Fruit fly (Drosophila melanogaster) whole organism, embryonic: Measurements from ENCODE around the gene CG34347.

Experiments used
- Aef1 ChIP-seq: fragments of 200-800 bp; sonication (Bioruptor generic); IDR thresholded peaks from 3 replicates; pipeline ENCODE4 v1.3.6; 2022; ENCODE audit warnings: missing biosample characterization, missing genetic modification characterization
- Atf3 ChIP-seq: fragments of 200-800 bp; sonication (Bioruptor generic); optimal IDR thresholded peaks from 3 replicates; lab custom pipeline; 2016; ENCODE audit warnings: missing biosample characterization, missing genetic modification characterization
- Atf6 ChIP-seq: fragments of 200-800 bp; sonication (Bioruptor generic); IDR thresholded peaks from 2 replicates; pipeline ENCODE4 v1.3.6; 2022; ENCODE audit warnings: missing biosample characterization, missing genetic modification characterization
- BEAF-32 ChIP-seq: fragments of 200-800 bp; sonication (Bioruptor generic); optimal IDR thresholded peaks from 3 replicates; lab custom pipeline; 2017; ENCODE audit warnings: missing biosample characterization, missing genetic modification characterization, mild to moderate bottlenecking, moderate library complexity, missing genetic modification reagents
- CG10147 ChIP-seq: fragments of 200-800 bp; sonication (Bioruptor generic); optimal IDR thresholded peaks from 2 replicates; lab custom pipeline; 2019; ENCODE audit warnings: missing biosample characterization, mild to moderate bottlenecking, missing genetic modification characterization, moderate library complexity
- CG1024 ChIP-seq: fragments of 200-800 bp; sonication (Bioruptor generic); IDR thresholded peaks from 2 replicates; pipeline ENCODE4 v1.3.6; 2022; ENCODE audit warnings: missing biosample characterization, missing genetic modification characterization
- CG10431 ChIP-seq: fragments of 200-800 bp; sonication (Bioruptor generic); optimal IDR thresholded peaks from 3 replicates; lab custom pipeline; 2018; ENCODE audit warnings: missing biosample characterization, mild to moderate bottlenecking, missing genetic modification characterization
- CG11456 ChIP-seq: fragments of 200-800 bp; sonication (Bioruptor generic); IDR thresholded peaks from 3 replicates; pipeline ENCODE4 v1.3.6; 2022; ENCODE audit warnings: missing biosample characterization, missing genetic modification characterization
- CG11504 ChIP-seq: fragments of 200-800 bp; sonication (Bioruptor generic); optimal IDR thresholded peaks from 3 replicates; lab custom pipeline; 2019; ENCODE audit warnings: missing biosample characterization, mild to moderate bottlenecking, missing genetic modification characterization, moderate library complexity
- CG12104 ChIP-seq: fragments of 200-800 bp; sonication (Bioruptor generic); optimal IDR thresholded peaks from 3 replicates; lab custom pipeline; 2016; ENCODE audit warnings: missing biosample characterization, missing genetic modification characterization
- CG14860 ChIP-seq: fragments of 200-800 bp; sonication (Bioruptor generic); IDR thresholded peaks from 3 replicates; pipeline ENCODE4 v1.3.6; 2022; ENCODE audit warnings: missing biosample characterization, missing genetic modification characterization; ENCODE audit not compliant: partially characterized antibody
- CG17359 ChIP-seq: fragments of 200-800 bp; sonication (Bioruptor generic); optimal IDR thresholded peaks from 3 replicates; lab custom pipeline; 2018; ENCODE audit warnings: missing biosample characterization, mild to moderate bottlenecking, missing genetic modification characterization, moderate library complexity
- CG18599 ChIP-seq: fragments of 200-800 bp; sonication (Bioruptor generic); optimal IDR thresholded peaks from 3 replicates; lab custom pipeline; 2017; ENCODE audit warnings: missing biosample characterization, missing genetic modification characterization, mild to moderate bottlenecking, moderate library complexity, missing genetic modification reagents
- CG2120 ChIP-seq: fragments of 200-800 bp; sonication (Bioruptor generic); optimal IDR thresholded peaks from 3 replicates; lab custom pipeline; 2016; ENCODE audit warnings: missing biosample characterization, missing genetic modification characterization
- CG2678 ChIP-seq: fragments of 200-800 bp; sonication (Bioruptor generic); optimal IDR thresholded peaks from 3 replicates; lab custom pipeline; 2019; ENCODE audit warnings: missing biosample characterization, mild to moderate bottlenecking, missing genetic modification characterization, moderate library complexity
- CG31224 ChIP-seq: fragments of 200-800 bp; sonication (Bioruptor generic); IDR thresholded peaks from 2 replicates; pipeline ENCODE4 v1.3.6; 2022; ENCODE audit warnings: missing biosample characterization, missing genetic modification characterization
- CG3281 ChIP-seq: fragments of 200-800 bp; sonication (Bioruptor generic); optimal IDR thresholded peaks from 3 replicates; lab custom pipeline; 2017; ENCODE audit warnings: missing biosample characterization, mild to moderate bottlenecking, missing genetic modification characterization
- CG34376 ChIP-seq: fragments of 200-800 bp; sonication (Bioruptor generic); optimal IDR thresholded peaks from 2 replicates; lab custom pipeline; 2018; ENCODE audit warnings: missing biosample characterization, mild to moderate bottlenecking, missing genetic modification characterization
- CG6272 ChIP-seq: fragments of 200-800 bp; sonication (Bioruptor generic); IDR thresholded peaks from 2 replicates; pipeline ENCODE4 v1.3.6; 2022; ENCODE audit warnings: missing biosample characterization, missing genetic modification characterization
- CG6654 ChIP-seq: fragments of 200-800 bp; sonication (Bioruptor generic); optimal IDR thresholded peaks from 2 replicates; lab custom pipeline; 2017; ENCODE audit warnings: missing biosample characterization, mild to moderate bottlenecking, missing genetic modification characterization
- CG7556 ChIP-seq: fragments of 200-800 bp; sonication (Bioruptor generic); optimal IDR thresholded peaks from 2 replicates; lab custom pipeline; 2017; ENCODE audit warnings: missing biosample characterization, mild to moderate bottlenecking, missing genetic modification characterization
- CG9437 ChIP-seq: fragments of 200-800 bp; sonication (Bioruptor generic); optimal IDR thresholded peaks from 2 replicates; lab custom pipeline; 2018; ENCODE audit warnings: missing biosample characterization, mild to moderate bottlenecking, missing genetic modification characterization
- CkIIα-i1 ChIP-seq: fragments of 200-800 bp; sonication (Bioruptor generic); IDR thresholded peaks from 2 replicates; pipeline ENCODE4 v1.3.6; 2022; ENCODE audit warnings: missing biosample characterization, missing genetic modification characterization
- Dip2 ChIP-seq: fragments of 200-800 bp; sonication (Bioruptor generic); IDR thresholded peaks from 2 replicates; pipeline ENCODE4 v1.3.6; 2022; ENCODE audit warnings: missing biosample characterization, missing genetic modification characterization
- Dll ChIP-seq: fragments of 200-800 bp; sonication (Bioruptor generic); IDR thresholded peaks from 4 replicates; pipeline ENCODE4 v1.3.6; 2022; ENCODE audit warnings: missing biosample characterization, missing genetic modification characterization; ENCODE audit not compliant: partially characterized antibody
- Jarid2 ChIP-seq: fragments of 200-800 bp; sonication (Bioruptor generic); optimal IDR thresholded peaks from 3 replicates; lab custom pipeline; 2017; ENCODE audit warnings: mild to moderate bottlenecking, missing biosample characterization, missing genetic modification reagents, missing genetic modification characterization
- MTF-1 ChIP-seq: fragments of 200-800 bp; sonication (Bioruptor generic); optimal IDR thresholded peaks from 2 replicates; lab custom pipeline; 2018; ENCODE audit warnings: missing biosample characterization, mild to moderate bottlenecking, missing genetic modification characterization, borderline replicate concordance
- Meics ChIP-seq: fragments of 200-800 bp; sonication (Bioruptor generic); optimal IDR thresholded peaks from 2 replicates; lab custom pipeline; 2017; ENCODE audit warnings: missing biosample characterization, mild to moderate bottlenecking, missing genetic modification characterization
- Myb ChIP-seq: fragments of 200-800 bp; sonication (Bioruptor generic); optimal IDR thresholded peaks from 2 replicates; lab custom pipeline; 2016; ENCODE audit warnings: missing biosample characterization, missing genetic modification characterization
- Ptx1 ChIP-seq: fragments of 200-800 bp; sonication (Bioruptor generic); IDR thresholded peaks from 2 replicates; pipeline ENCODE4 v1.3.6; 2022; ENCODE audit warnings: missing biosample characterization, missing genetic modification characterization
- Usf ChIP-seq: fragments of 200-800 bp; sonication (Bioruptor generic); optimal IDR thresholded peaks from 2 replicates; lab custom pipeline; 2017; ENCODE audit warnings: missing genotype, missing biosample characterization, missing genetic modification characterization
- Xrp1 ChIP-seq: fragments of 200-800 bp; sonication (Bioruptor generic); IDR thresholded peaks from 2 replicates; pipeline ENCODE4 v1.3.6; 2022; ENCODE audit warnings: missing biosample characterization, missing genetic modification characterization
- ac ChIP-seq: fragments of 200-800 bp; sonication (Bioruptor generic); optimal IDR thresholded peaks from 3 replicates; lab custom pipeline; 2017; ENCODE audit warnings: missing biosample characterization, mild to moderate bottlenecking, missing genetic modification characterization
- chinmo ChIP-seq: fragments of 200-800 bp; sonication (Bioruptor generic); IDR thresholded peaks from 4 replicates; pipeline ENCODE4 v1.3.6; 2022; ENCODE audit warnings: missing biosample characterization, missing genetic modification characterization; ENCODE audit not compliant: partially characterized antibody
- ci ChIP-seq: fragments of 200-800 bp; sonication (Bioruptor generic); IDR thresholded peaks from 3 replicates; pipeline ENCODE4 v1.3.6; 2022; ENCODE audit warnings: missing biosample characterization, missing genetic modification characterization
- dysf ChIP-seq: fragments of 200-800 bp; sonication (Bioruptor generic); IDR thresholded peaks from 3 replicates; pipeline ENCODE4 v1.3.6; 2022; ENCODE audit warnings: missing biosample characterization, missing genetic modification characterization
- gem ChIP-seq: fragments of 200-800 bp; sonication (Bioruptor generic); optimal IDR thresholded peaks from 2 replicates; lab custom pipeline; 2019; ENCODE audit warnings: missing biosample characterization, mild to moderate bottlenecking, missing genetic modification characterization, moderate library complexity
- gro ChIP-seq: fragments of 200-800 bp; sonication (Bioruptor generic); optimal IDR thresholded peaks from 2 replicates; lab custom pipeline; 2016; ENCODE audit warnings: missing biosample characterization, missing genetic modification characterization
- ham ChIP-seq: fragments of 200-800 bp; sonication (Bioruptor generic); IDR thresholded peaks from 2 replicates; pipeline ENCODE4 v1.3.6; 2022; ENCODE audit warnings: missing biosample characterization, missing genetic modification characterization
- lab ChIP-seq: fragments of 200-800 bp; sonication (Bioruptor generic); optimal IDR thresholded peaks from 3 replicates; lab custom pipeline; 2017; ENCODE audit warnings: missing biosample characterization, missing genetic modification characterization, mild to moderate bottlenecking, moderate library complexity, missing genetic modification reagents
- lmd ChIP-seq: fragments of 200-800 bp; sonication (Bioruptor generic); IDR thresholded peaks from 2 replicates; pipeline ENCODE4 v1.3.6; 2022; ENCODE audit warnings: missing biosample characterization, missing genetic modification characterization
- lola ChIP-seq, 3 experiments: fragments of >200 bp in 2 of 3; fragments of 200-800 bp in 1 of 3; sonication (Bioruptor generic) in 1 of 3; optimal IDR thresholded peaks; 2 replicates each; lab custom pipeline; 2017 to 2019; ENCODE audit warnings: missing biosample characterization in 3 of 3, missing genetic modification characterization in 3 of 3, mild to moderate bottlenecking in 1 of 3, moderate library complexity in 1 of 3
- nerfin-2 ChIP-seq: fragments of 200-800 bp; sonication (Bioruptor generic); IDR thresholded peaks from 2 replicates; pipeline ENCODE4 v1.3.6; 2022; ENCODE audit warnings: missing biosample characterization, missing genetic modification characterization; ENCODE audit not compliant: partially characterized antibody
- onecut ChIP-seq: fragments of 200-800 bp; sonication (Bioruptor generic); IDR thresholded peaks from 2 replicates; pipeline ENCODE4 v1.3.6; 2022; ENCODE audit warnings: missing biosample characterization, missing genetic modification characterization
- pita ChIP-seq: fragments of 200-800 bp; sonication (Bioruptor generic); optimal IDR thresholded peaks from 2 replicates; lab custom pipeline; 2017; ENCODE audit warnings: missing biosample characterization, mild to moderate bottlenecking, missing genetic modification characterization
- ranshi ChIP-seq: fragments of 200-800 bp; sonication (Bioruptor generic); IDR thresholded peaks from 2 replicates; pipeline ENCODE4 v1.3.6; 2022; ENCODE audit warnings: missing biosample characterization, missing genetic modification characterization
- sima ChIP-seq: fragments of 200-800 bp; sonication (Bioruptor generic); optimal IDR thresholded peaks from 2 replicates; lab custom pipeline; 2016; ENCODE audit warnings: missing biosample characterization, missing genetic modification characterization
- tap ChIP-seq: fragments of 200-800 bp; optimal IDR thresholded peaks from 3 replicates; lab custom pipeline; 2019; ENCODE audit warnings: missing biosample characterization, mild to moderate bottlenecking, missing genetic modification characterization, moderate library complexity
- tgo ChIP-seq: fragments of 200-800 bp; sonication (Bioruptor generic); IDR thresholded peaks from 3 replicates; pipeline ENCODE4 v1.3.6; 2022; ENCODE audit warnings: missing biosample characterization, missing genetic modification characterization
- wdn ChIP-seq: fragments of 200-800 bp; sonication (Bioruptor generic); IDR thresholded peaks from 2 replicates; pipeline ENCODE4 v1.3.6; 2022; ENCODE audit warnings: missing biosample characterization, missing genetic modification characterization
- z ChIP-seq: fragments of 200-800 bp; sonication (Bioruptor generic); IDR thresholded peaks from 3 replicates; pipeline ENCODE4 v1.3.6; 2022; ENCODE audit warnings: missing biosample characterization, missing genetic modification characterization

Gene CG34347

DNA sequence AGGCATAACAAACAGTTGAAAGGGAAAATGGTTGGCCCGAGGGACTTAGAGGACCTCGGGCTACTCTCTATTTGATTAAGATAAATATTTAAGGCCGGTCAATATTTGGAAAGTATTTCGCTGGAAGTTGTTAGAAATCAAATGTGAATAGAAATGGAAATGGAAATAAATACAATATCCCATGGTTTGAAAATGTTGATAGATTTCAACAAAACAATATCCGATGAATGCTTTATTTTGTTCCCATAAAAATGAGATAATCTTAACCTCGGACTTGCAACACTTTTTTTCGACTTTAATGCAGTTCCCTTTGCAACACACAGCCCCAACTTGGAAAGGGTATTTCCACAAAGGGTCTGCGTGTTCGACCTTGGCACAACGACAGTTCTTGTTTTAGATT lies 58.1 kb downstream of the CG34347 start (continued):
- peak; percentile 54 for TF ChIP-seq lab (GFP tag; lab: Kevin White, UChicago)
- no peak for TF ChIP-seq Xrp1 (GFP tag; lab: Robert Waterston, UW)
- peak; percentile 35 for TF ChIP-seq CG3281 (GFP tag; lab: Kevin White, UChicago)
- no peak for TF ChIP-seq nerfin-2 (GFP tag; lab: Robert Waterston, UW)
- no peak for TF ChIP-seq CG10431 (GFP tag; lab: Kevin White, UChicago)
- 0 out of 2 replicates have a peak, but pooled peaks have one; percentile 8 for TF ChIP-seq ranshi
- no peak for TF ChIP-seq Atf3 (GFP tag; lab: Kevin White, UChicago)
- peak; percentile 26 for TF ChIP-seq CG7556
- TF ChIP-seq ci (GFP tag; lab: Robert Waterston, UW), result no peak
- no peak for TF ChIP-seq z
- no peak for TF ChIP-seq lola (GFP tag; optimal IDR thresholded peaks at IDR 0.05; lab: Kevin White, UChicago)
- peak; percentile 56 for TF ChIP-seq Meics
- peak; percentile 35 for TF ChIP-seq CG11504 (tag; lab: Kevin White, UChicago)
- TF ChIP-seq CG18599 (GFP tag; lab: Kevin White, UChicago), result peak; percentile 65
- no peak for TF ChIP-seq CG12104 (GFP tag; lab: Kevin White, UChicago)
- TF ChIP-seq chinmo (GFP tag; lab: Robert Waterston, UW), result no peak
- no peak for TF ChIP-seq Dip2
- no peak for TF ChIP-seq wdn
- peak; percentile 33; the same call in 1 of the 3 replicates for TF ChIP-seq dysf (GFP tag; lab: Robert Waterston, UW)
- no peak for TF ChIP-seq Usf
- peak; percentile 15 for TF ChIP-seq gro (GFP tag; lab: Kevin White, UChicago)
- no peak for TF ChIP-seq Atf6 (GFP tag; lab: Robert Waterston, UW)
- no peak for TF ChIP-seq MTF-1
- no peak for TF ChIP-seq CG14860 (GFP tag; lab: Robert Waterston, UW)
- no peak for TF ChIP-seq Aef1 (GFP tag; lab: Robert Waterston, UW)
- TF ChIP-seq CG6272 (GFP tag; lab: Robert Waterston, UW), result no peak
- TF ChIP-seq Ptx1 (GFP tag; lab: Robert Waterston, UW), result 0 out of 2 replicates have a peak, but pooled peaks have one; percentile 8
- no peak for TF ChIP-seq Jarid2 (GFP tag; lab: Kevin White, UChicago)
- no peak for TF ChIP-seq CG11456 (GFP tag; lab: Robert Waterston, UW)
- TF ChIP-seq Myb, result no peak
- peak; percentile 52 for TF ChIP-seq CG2678 (tag; lab: Kevin White, UChicago)
- TF ChIP-seq CG34376 (GFP tag; lab: Kevin White, UChicago), result no peak
- TF ChIP-seq CG17359, result no peak
- TF ChIP-seq ac (GFP tag; lab: Kevin White, UChicago), result no peak
- TF ChIP-seq pita, result no peak
- TF ChIP-seq lmd (GFP tag; lab: Robert Waterston, UW), result no peak
- no peak for TF ChIP-seq Dll
- no peak for TF ChIP-seq tgo (GFP tag; lab: Robert Waterston, UW)
- peak; percentile 29 for TF ChIP-seq CG2120 (GFP tag; lab: Kevin White, UChicago)
- peak; percentile 21 for TF ChIP-seq CG10147
- no peak for TF ChIP-seq tap (tag; lab: Kevin White, UChicago)
- no peak for TF ChIP-seq sima (GFP tag; lab: Kevin White, UChicago)
- peak; percentile 29 for TF ChIP-seq gem (tag; lab: Kevin White, UChicago)
- no peak for TF ChIP-seq onecut (GFP tag; lab: Robert Waterston, UW)
- no peak for TF ChIP-seq CkIIα-i1 (GFP tag; lab: Robert Waterston, UW)
- no peak for TF ChIP-seq CG9437 (GFP tag; lab: Kevin White, UChicago)
- no peak for TF ChIP-seq CG31224
- TF ChIP-seq CG6654, result no peak
- TF ChIP-seq BEAF-32 (GFP tag; lab: Kevin White, UChicago), result no peak
- TF ChIP-seq CG1024 (GFP tag; lab: Robert Waterston, UW), result no peak
- TF ChIP-seq ham (GFP tag; lab: Robert Waterston, UW), result no peak
